Worm (Caenorhabditis elegans) whole organism, late embryonic: ENCODE data around the gene C08B6.14.

Experiments used
- C38D4.7 ChIP-seq: fragments of 200-800 bp; sonication (Bioruptor generic); optimal IDR thresholded peaks from 2 replicates; lab custom pipeline; 2018; ENCODE audit warnings: mild to moderate bottlenecking, missing genetic modification characterization, moderate library complexity, missing compliant biosample characterization
- K02D7.2 ChIP-seq: sonication (generic microtip); optimal IDR thresholded peaks from 2 replicates; lab custom pipeline; 2017; ENCODE audit warnings: mild to moderate bottlenecking, missing genetic modification characterization, missing compliant biosample characterization
- K09A11.1 ChIP-seq: sonication (generic microtip); optimal IDR thresholded peaks from 2 replicates; lab custom pipeline; 2017; ENCODE audit warnings: antibody characterized with exemption, mild to moderate bottlenecking, missing genetic modification characterization, missing compliant biosample characterization; ENCODE audit not compliant: insufficient read depth
- T23F11.4 ChIP-seq: fragments of 200-800 bp; sonication (Bioruptor generic); optimal IDR thresholded peaks from 2 replicates; lab custom pipeline; 2018; ENCODE audit warnings: mild to moderate bottlenecking, missing genetic modification characterization, missing compliant biosample characterization
- Y22D7AL.16 ChIP-seq: sonication (generic microtip); optimal IDR thresholded peaks from 2 replicates; lab custom pipeline; 2016; ENCODE audit warnings: missing genetic modification characterization, missing compliant biosample characterization
- ahr-1 ChIP-seq: sonication (generic microtip); optimal IDR thresholded peaks from 2 replicates; lab custom pipeline; 2016; ENCODE audit warnings: missing genetic modification characterization, missing compliant biosample characterization
- ceh-18 ChIP-seq: sonication (generic microtip); optimal IDR thresholded peaks from 2 replicates; lab custom pipeline; 2016; ENCODE audit warnings: missing genetic modification characterization, missing compliant biosample characterization
- ceh-19 ChIP-seq: fragments of 200-800 bp; sonication (Bioruptor generic); optimal IDR thresholded peaks from 2 replicates; lab custom pipeline; 2018; ENCODE audit warnings: mild to moderate bottlenecking, missing genetic modification characterization, missing compliant biosample characterization
- ceh-22 ChIP-seq: sonication (generic microtip); optimal IDR thresholded peaks from 2 replicates; lab custom pipeline; 2017; ENCODE audit warnings: missing biosample characterization, missing genetic modification characterization
- ceh-24 ChIP-seq: sonication (generic microtip); optimal IDR thresholded peaks from 2 replicates; lab custom pipeline; 2016; ENCODE audit warnings: mild to moderate bottlenecking, missing genetic modification characterization, missing compliant biosample characterization
- ceh-31 ChIP-seq: sonication (generic microtip); optimal IDR thresholded peaks from 2 replicates; lab custom pipeline; 2016; ENCODE audit warnings: missing genetic modification characterization, missing compliant biosample characterization
- ceh-45 ChIP-seq: fragments of 200-800 bp; sonication (Bioruptor generic); IDR thresholded peaks from 2 replicates; pipeline ENCODE4 v1.3.6; 2022; ENCODE audit warnings: missing genetic modification reagents, missing genetic modification characterization, missing compliant biosample characterization
- ceh-48 ChIP-seq: sonication (generic microtip); optimal IDR thresholded peaks from 2 replicates; lab custom pipeline; 2016; ENCODE audit warnings: missing genetic modification characterization, inconsistent platforms, missing compliant biosample characterization
- ceh-9 ChIP-seq: sonication (generic microtip); optimal IDR thresholded peaks from 2 replicates; lab custom pipeline; 2016; ENCODE audit warnings: mild to moderate bottlenecking, missing genetic modification characterization, inconsistent platforms, missing compliant biosample characterization
- dmd-4 ChIP-seq: sonication (generic microtip); optimal IDR thresholded peaks from 2 replicates; lab custom pipeline; 2016; ENCODE audit warnings: borderline replicate concordance, missing genetic modification characterization, missing compliant biosample characterization
- dve-1 ChIP-seq: sonication (generic microtip); optimal IDR thresholded peaks from 2 replicates; lab custom pipeline; 2017; ENCODE audit warnings: antibody characterized with exemption, mild to moderate bottlenecking, missing genetic modification characterization, missing compliant biosample characterization
- elt-2 ChIP-seq: sonication (generic microtip); optimal IDR thresholded peaks from 2 replicates; lab custom pipeline; 2016; ENCODE audit warnings: missing genetic modification reagents, missing genetic modification characterization, missing compliant biosample characterization
- elt-4 ChIP-seq: sonication (generic microtip); optimal IDR thresholded peaks from 2 replicates; lab custom pipeline; 2016; ENCODE audit warnings: missing genetic modification characterization, missing compliant biosample characterization
- ets-4 ChIP-seq: sonication (generic microtip); optimal IDR thresholded peaks from 2 replicates; lab custom pipeline; 2016; ENCODE audit warnings: missing genetic modification characterization, missing compliant biosample characterization
- fax-1 ChIP-seq: sonication (generic microtip); optimal IDR thresholded peaks from 2 replicates; lab custom pipeline; 2016; ENCODE audit warnings: missing genotype, missing genetic modification characterization, missing compliant biosample characterization
- gmeb-2 ChIP-seq: sonication (generic microtip); optimal IDR thresholded peaks from 2 replicates; lab custom pipeline; 2016; ENCODE audit warnings: missing genetic modification characterization, inconsistent platforms, missing compliant biosample characterization
- hlh-15 ChIP-seq: sonication (generic microtip); optimal IDR thresholded peaks from 2 replicates; lab custom pipeline; 2016; ENCODE audit warnings: missing genetic modification characterization, missing compliant biosample characterization
- hlh-6 ChIP-seq: sonication (generic microtip); optimal IDR thresholded peaks from 2 replicates; lab custom pipeline; 2016; ENCODE audit warnings: missing genotype, missing genetic modification characterization, missing compliant biosample characterization
- hlh-8 ChIP-seq: sonication (generic microtip); optimal IDR thresholded peaks from 2 replicates; lab custom pipeline; 2016; ENCODE audit warnings: missing genotype, missing genetic modification characterization, missing compliant biosample characterization
- madf-2 ChIP-seq: sonication (generic microtip); optimal IDR thresholded peaks from 2 replicates; lab custom pipeline; 2017; ENCODE audit warnings: missing genetic modification characterization, missing compliant biosample characterization
- nfya-1 ChIP-seq: sonication (generic microtip); optimal IDR thresholded peaks from 2 replicates; lab custom pipeline; 2017; ENCODE audit warnings: missing genetic modification characterization, mild to moderate bottlenecking, missing compliant biosample characterization, antibody characterized with exemption, moderate library complexity
- nhr-232 ChIP-seq: sonication (generic microtip); optimal IDR thresholded peaks from 2 replicates; lab custom pipeline; 2016; ENCODE audit warnings: missing genetic modification characterization, missing compliant biosample characterization
- pax-1 ChIP-seq: fragments of 150-350 bp; optimal IDR thresholded peaks from 2 replicates; lab custom pipeline; 2014; ENCODE audit warnings: missing biosample characterization, missing genetic modification characterization
- pha-2 ChIP-seq: sonication (generic microtip); optimal IDR thresholded peaks from 2 replicates; lab custom pipeline; 2017; ENCODE audit warnings: mild to moderate bottlenecking, missing genetic modification characterization, missing compliant biosample characterization
- pha-4 ChIP-seq: fragments of 150-350 bp; optimal IDR thresholded peaks from 2 replicates; lab custom pipeline; 2018; ENCODE audit warnings: missing biosample characterization, missing genetic modification reagents, missing genetic modification characterization
- pqm-1 ChIP-seq: sonication (generic microtip); optimal IDR thresholded peaks from 2 replicates; lab custom pipeline; 2016; ENCODE audit warnings: missing genetic modification characterization, missing compliant biosample characterization
- pros-1 ChIP-seq: fragments of 150-350 bp; optimal IDR thresholded peaks from 2 replicates; lab custom pipeline; 2014; ENCODE audit warnings: missing biosample characterization, missing genetic modification reagents, missing genetic modification characterization
- ref-2 ChIP-seq: sonication (generic microtip); optimal IDR thresholded peaks from 2 replicates; lab custom pipeline; 2016; ENCODE audit warnings: missing genetic modification characterization, missing compliant biosample characterization
- sox-2 ChIP-seq: fragments of 200-800 bp; sonication (Bioruptor generic); IDR thresholded peaks from 2 replicates; pipeline ENCODE4 v1.3.6; 2022; ENCODE audit warnings: missing genetic modification reagents, missing genetic modification characterization, missing compliant biosample characterization
- tbx-7 ChIP-seq: sonication (generic microtip); optimal IDR thresholded peaks from 2 replicates; lab custom pipeline; 2016; ENCODE audit warnings: missing genotype, missing genetic modification characterization, missing compliant biosample characterization
- ttx-3 ChIP-seq: sonication (generic microtip); optimal IDR thresholded peaks from 2 replicates; lab custom pipeline; 2016; ENCODE audit warnings: missing genetic modification reagents, missing genetic modification characterization, missing compliant biosample characterization
- unc-42 ChIP-seq: sonication (generic microtip); optimal IDR thresholded peaks from 2 replicates; lab custom pipeline; 2016; ENCODE audit warnings: missing genotype, missing genetic modification characterization, missing compliant biosample characterization
- unc-55 ChIP-seq: sonication (generic microtip); optimal IDR thresholded peaks from 2 replicates; lab custom pipeline; 2017; ENCODE audit warnings: missing biosample characterization, missing genetic modification reagents, missing genetic modification characterization
- unc-86 ChIP-seq: sonication (generic microtip); optimal IDR thresholded peaks from 2 replicates; lab custom pipeline; 2016; ENCODE audit warnings: missing genetic modification characterization, missing compliant biosample characterization
- zip-5 ChIP-seq: sonication (generic microtip); optimal IDR thresholded peaks from 2 replicates; lab custom pipeline; 2016; ENCODE audit warnings: missing genetic modification characterization, missing compliant biosample characterization

The C08B6.14 gene

ce11 chrV:10130195-10130594, 28.4 kb upstream of the C08B6.14 start, which contains the start of gene aos-1:
Gene aos-1, minus strand, starts transcription at chrV:10130295.
- TF ChIP-seq zip-5 (no peak), K02D7.2 (tag; lab: Kevin White, UChicago) (no peak), hlh-6 (tag; lab: Kevin White, UChicago) (no peak), ref-2 (tag; lab: Kevin White, UChicago) (no peak), T23F11.4 (GFP tag; lab: Kevin White, UChicago) (no peak), hlh-8 (tag; lab: Kevin White, UChicago) (no peak), dmd-4 (no peak), nhr-232 (tag; lab: Kevin White, UChicago) (no peak), ets-4 (tag; lab: Kevin White, UChicago) (no peak), ceh-45 (GFP tag; lab: Robert Waterston, UW) (no peak), nfya-1 (tag; lab: Kevin White, UChicago) (no peak), ceh-9 (tag; lab: Kevin White, UChicago) (no peak), ceh-48 (tag; lab: Kevin White, UChicago) (no peak), K09A11.1 (tag; lab: Kevin White, UChicago) (no peak), pax-1 (no peak)

ce11 chrV:10124799-10125548, 23.2 kb upstream of the C08B6.14 start, which contains the start of gene C08B6.10:
Gene C08B6.10, plus strand, starts transcription at chrV:10125498.
- no peak for TF ChIP-seq T23F11.4 (GFP tag; lab: Kevin White, UChicago)
- no peak for TF ChIP-seq ceh-24 (tag; lab: Kevin White, UChicago)
- TF ChIP-seq pha-2 (tag; lab: Kevin White, UChicago) = no peak
- no peak for TF ChIP-seq unc-86 (tag; lab: Kevin White, UChicago)
- TF ChIP-seq elt-2 (tag; lab: Kevin White, UChicago) = peak; percentile 81

- TF ChIP-seq K02D7.2 (tag; lab: Kevin White, UChicago) = no peak
- no peak for TF ChIP-seq C38D4.7 (GFP tag; lab: Kevin White, UChicago)
- no peak for TF ChIP-seq ceh-31 (tag; lab: Kevin White, UChicago)
- TF ChIP-seq ceh-19 (GFP tag; lab: Kevin White, UChicago) = no peak
- TF ChIP-seq ets-4 (tag; lab: Kevin White, UChicago) = no peak
- no peak for TF ChIP-seq ceh-22 (tag; lab: Kevin White, UChicago)
Measured at ce11 chrV:10123324-10123723, 21.5 kb upstream of the C08B6.14 start, which contains the start of gene C08B6.6. Gene C08B6.6, plus strand, starts transcription at chrV:10123624.

- TF ChIP-seq pros-1 (no peak), pax-1 (no peak), fax-1 (tag; lab: Kevin White, UChicago) (no peak), ahr-1 (tag; lab: Kevin White, UChicago) (no peak), unc-86 (tag; lab: Kevin White, UChicago) (no peak), unc-42 (no peak), hlh-15 (tag; lab: Kevin White, UChicago) (no peak), tbx-7 (tag; lab: Kevin White, UChicago) (no peak), unc-55 (GFP tag; lab: Kevin White, UChicago) (no peak), T23F11.4 (GFP tag; lab: Kevin White, UChicago) (no peak), pha-4 (no peak), ceh-22 (tag; lab: Kevin White, UChicago) (no peak), pha-2 (tag; lab: Kevin White, UChicago) (no peak), sox-2 (GFP tag; lab: Robert Waterston, UW) (no peak)
- TF ChIP-seq, all 69 proteins: peak for 0
Measured at ce11 chrV:10122670-10123069, 20.9 kb upstream of the C08B6.14 start, which contains the start of gene srxa-19. Gene srxa-19, minus strand, starts transcription at chrV:10122770.

ce11 chrV:10120898-10121297, 19.1 kb upstream of the C08B6.14 start, which contains the start of gene srxa-18:
Gene srxa-18, minus strand, starts transcription at chrV:10120997.
- no peak for TF ChIP-seq ceh-18
- no peak for TF ChIP-seq fax-1 (tag; lab: Kevin White, UChicago)
- TF ChIP-seq ceh-22 (tag; lab: Kevin White, UChicago) = no peak
- TF ChIP-seq gmeb-2 (tag; lab: Kevin White, UChicago) = no peak
- TF ChIP-seq elt-4 = no peak
- no peak for TF ChIP-seq madf-2
- no peak for TF ChIP-seq ets-4 (tag; lab: Kevin White, UChicago)
- TF ChIP-seq Y22D7AL.16 = no peak
- TF ChIP-seq dve-1 = no peak
- no peak for TF ChIP-seq pqm-1 (tag; lab: Kevin White, UChicago)
- TF ChIP-seq K09A11.1 (tag; lab: Kevin White, UChicago) = no peak
- no peak for TF ChIP-seq ttx-3 (tag; lab: Kevin White, UChicago)
- no peak for TF ChIP-seq elt-2 (tag; lab: Kevin White, UChicago)
- no peak for TF ChIP-seq sox-2 (GFP tag; lab: Robert Waterston, UW)
- TF ChIP-seq ceh-19 (GFP tag; lab: Kevin White, UChicago) = no peak
- TF ChIP-seq tbx-7 (tag; lab: Kevin White, UChicago) = no peak
- no peak for TF ChIP-seq nhr-232 (tag; lab: Kevin White, UChicago)
- TF ChIP-seq pax-1 = no peak
- TF ChIP-seq pha-4 = no peak
- TF ChIP-seq, all 69 proteins: peak for 0
